Fruit fly (Drosophila melanogaster) Kc167 (cell line): Measurements from ENCODE around the gene CG13928.

Experiments
- Sin3A ChIP-seq: fragments of >200 bp; optimal IDR thresholded peaks from 2 replicates; lab custom pipeline; 2018; ENCODE audit warnings: missing external identifiers
- insv ChIP-seq: fragments of >200 bp; optimal IDR thresholded peaks from 3 replicates; lab custom pipeline; 2018; ENCODE audit warnings: missing external identifiers
- psq ChIP-seq: fragments of >200 bp; optimal IDR thresholded peaks from 2 replicates; lab custom pipeline; 2017; ENCODE audit warnings: missing external identifiers

DNA sequence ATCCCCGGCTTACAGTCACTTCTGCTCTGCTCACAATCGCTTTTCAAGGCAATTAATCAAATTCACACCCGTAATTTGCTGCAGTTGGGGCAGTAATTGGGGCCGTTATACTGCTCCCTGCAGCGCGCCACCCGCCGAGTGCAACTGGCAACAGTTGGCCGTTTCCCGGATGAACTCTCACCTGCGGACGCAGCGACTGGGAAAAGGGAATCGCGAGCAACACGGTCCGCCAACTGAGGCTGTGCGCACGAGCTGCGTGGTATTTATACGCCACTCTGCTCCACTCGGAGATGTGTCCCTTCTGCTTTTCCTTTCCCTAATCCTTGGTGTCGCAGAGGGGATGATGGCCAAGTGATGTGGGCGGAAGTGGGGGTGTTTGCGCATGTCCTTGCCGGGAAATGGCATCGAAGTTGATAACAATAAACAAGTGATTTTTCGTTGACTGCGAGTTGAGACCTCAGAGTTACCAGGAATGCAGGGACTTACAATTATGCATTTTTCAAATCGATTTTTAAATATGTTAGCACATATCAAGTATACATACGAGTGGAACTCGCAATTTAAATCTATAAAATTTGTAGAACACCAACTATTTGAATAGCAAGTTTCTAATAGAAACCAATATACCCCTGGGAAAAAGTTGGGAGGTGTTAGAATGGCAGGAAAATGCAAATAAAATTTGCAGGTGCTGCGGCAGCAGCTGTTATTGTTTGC, 1.0 kb upstream of the CG13928 start, which contains the start of gene GC:
- no peak for TF ChIP-seq Sin3A (lab: Kevin White, UChicago)
- no peak for TF ChIP-seq insv (lab: Kevin White, UChicago)
- no peak for TF ChIP-seq psq (lab: Kevin White, UChicago)
